Worm (Caenorhabditis elegans) whole organism, late embryonic: ENCODE data around the gene chd-3.

Source experiments
- C08G9.2 ChIP-seq: sonication (generic microtip); optimal IDR thresholded peaks from 2 replicates; lab custom pipeline; 2016; ENCODE audit warnings: mild to moderate bottlenecking, missing genetic modification characterization, moderate library complexity, missing compliant biosample characterization
- F13H6.1 ChIP-seq: sonication (generic microtip); optimal IDR thresholded peaks from 2 replicates; lab custom pipeline; 2016; ENCODE audit warnings: missing genetic modification characterization, missing compliant biosample characterization
- K02D7.2 ChIP-seq: sonication (generic microtip); optimal IDR thresholded peaks from 2 replicates; lab custom pipeline; 2017; ENCODE audit warnings: mild to moderate bottlenecking, missing genetic modification characterization, missing compliant biosample characterization
- T23F11.4 ChIP-seq: fragments of 200-800 bp; sonication (Bioruptor generic); optimal IDR thresholded peaks from 2 replicates; lab custom pipeline; 2018; ENCODE audit warnings: mild to moderate bottlenecking, missing genetic modification characterization, missing compliant biosample characterization
- ahr-1 ChIP-seq: sonication (generic microtip); optimal IDR thresholded peaks from 2 replicates; lab custom pipeline; 2016; ENCODE audit warnings: missing genetic modification characterization, missing compliant biosample characterization
- ceh-22 ChIP-seq: sonication (generic microtip); optimal IDR thresholded peaks from 2 replicates; lab custom pipeline; 2017; ENCODE audit warnings: missing biosample characterization, missing genetic modification characterization
- ceh-31 ChIP-seq: sonication (generic microtip); optimal IDR thresholded peaks from 2 replicates; lab custom pipeline; 2016; ENCODE audit warnings: missing genetic modification characterization, missing compliant biosample characterization
- ceh-34 ChIP-seq: sonication (generic microtip); optimal IDR thresholded peaks from 2 replicates; lab custom pipeline; 2016; ENCODE audit warnings: mild to moderate bottlenecking, missing genetic modification characterization, missing compliant biosample characterization
- ceh-45 ChIP-seq: fragments of 200-800 bp; sonication (Bioruptor generic); IDR thresholded peaks from 2 replicates; pipeline ENCODE4 v1.3.6; 2022; ENCODE audit warnings: missing genetic modification reagents, missing genetic modification characterization, missing compliant biosample characterization
- ceh-48 ChIP-seq: sonication (generic microtip); optimal IDR thresholded peaks from 2 replicates; lab custom pipeline; 2016; ENCODE audit warnings: missing genetic modification characterization, inconsistent platforms, missing compliant biosample characterization
- ceh-6 ChIP-seq: fragments of 200-800 bp; sonication (Bioruptor generic); optimal IDR thresholded peaks from 2 replicates; lab custom pipeline; 2018; ENCODE audit warnings: mild to moderate bottlenecking, missing genetic modification characterization, missing compliant biosample characterization
- elt-2 ChIP-seq: sonication (generic microtip); optimal IDR thresholded peaks from 2 replicates; lab custom pipeline; 2016; ENCODE audit warnings: missing genetic modification reagents, missing genetic modification characterization, missing compliant biosample characterization
- fkh-6 ChIP-seq: sonication (generic microtip); optimal IDR thresholded peaks from 2 replicates; lab custom pipeline; 2016; ENCODE audit warnings: missing genetic modification characterization, missing compliant biosample characterization
- gmeb-2 ChIP-seq: sonication (generic microtip); optimal IDR thresholded peaks from 2 replicates; lab custom pipeline; 2016; ENCODE audit warnings: missing genetic modification characterization, inconsistent platforms, missing compliant biosample characterization
- hlh-15 ChIP-seq: sonication (generic microtip); optimal IDR thresholded peaks from 2 replicates; lab custom pipeline; 2016; ENCODE audit warnings: missing genetic modification characterization, missing compliant biosample characterization
- hlh-30 ChIP-seq: sonication (generic microtip); optimal IDR thresholded peaks from 2 replicates; lab custom pipeline; 2017; ENCODE audit warnings: antibody characterized with exemption, missing genetic modification characterization, missing compliant biosample characterization; ENCODE audit not compliant: insufficient read depth
- lim-6 ChIP-seq: sonication (generic microtip); optimal IDR thresholded peaks from 2 replicates; lab custom pipeline; 2016; ENCODE audit warnings: missing genetic modification characterization, missing compliant biosample characterization
- madf-2 ChIP-seq: sonication (generic microtip); optimal IDR thresholded peaks from 2 replicates; lab custom pipeline; 2017; ENCODE audit warnings: missing genetic modification characterization, missing compliant biosample characterization
- nhr-11 ChIP-seq: fragments of 150-350 bp; optimal IDR thresholded peaks from 2 replicates; lab custom pipeline; 2014; ENCODE audit warnings: missing biosample characterization, missing genetic modification characterization
- nhr-232 ChIP-seq: sonication (generic microtip); optimal IDR thresholded peaks from 2 replicates; lab custom pipeline; 2016; ENCODE audit warnings: missing genetic modification characterization, missing compliant biosample characterization
- odd-2 ChIP-seq: sonication (generic microtip); optimal IDR thresholded peaks from 2 replicates; lab custom pipeline; 2017; ENCODE audit warnings: antibody characterized with exemption, mild to moderate bottlenecking, missing genetic modification characterization, missing compliant biosample characterization
- pax-1 ChIP-seq: fragments of 150-350 bp; optimal IDR thresholded peaks from 2 replicates; lab custom pipeline; 2014; ENCODE audit warnings: missing biosample characterization, missing genetic modification characterization
- pha-4 ChIP-seq: fragments of 150-350 bp; optimal IDR thresholded peaks from 2 replicates; lab custom pipeline; 2018; ENCODE audit warnings: missing biosample characterization, missing genetic modification reagents, missing genetic modification characterization
- pqm-1 ChIP-seq: sonication (generic microtip); optimal IDR thresholded peaks from 2 replicates; lab custom pipeline; 2016; ENCODE audit warnings: missing genetic modification characterization, missing compliant biosample characterization
- sox-2 ChIP-seq: fragments of 200-800 bp; sonication (Bioruptor generic); IDR thresholded peaks from 2 replicates; pipeline ENCODE4 v1.3.6; 2022; ENCODE audit warnings: missing genetic modification reagents, missing genetic modification characterization, missing compliant biosample characterization
- sox-4 ChIP-seq: sonication (generic microtip); optimal IDR thresholded peaks from 2 replicates; lab custom pipeline; 2017; ENCODE audit warnings: mild to moderate bottlenecking, missing genetic modification characterization, inconsistent platforms, missing compliant biosample characterization
- tbx-2 ChIP-seq: sonication (generic microtip); optimal IDR thresholded peaks from 2 replicates; lab custom pipeline; 2016; ENCODE audit warnings: missing genetic modification characterization, missing compliant biosample characterization
- ttx-3 ChIP-seq: sonication (generic microtip); optimal IDR thresholded peaks from 2 replicates; lab custom pipeline; 2016; ENCODE audit warnings: missing genetic modification reagents, missing genetic modification characterization, missing compliant biosample characterization
- unc-3 ChIP-seq, 2 experiments: fragments of 200-800 bp in 1 of 2; sonication (Bioruptor generic) in 1 of 2; sonication (generic microtip) in 1 of 2; conservative IDR thresholded peaks in 1 of 2; optimal IDR thresholded peaks in 1 of 2; 2 replicates each; pipeline versions ENCODE4 v1.3.6 to Lab custom; 2016 to 2022; ENCODE audit warnings: missing compliant biosample characterization in 2 of 2, missing genetic modification characterization in 2 of 2, missing genetic modification reagents in 1 of 2
- unc-86 ChIP-seq: sonication (generic microtip); optimal IDR thresholded peaks from 2 replicates; lab custom pipeline; 2016; ENCODE audit warnings: missing genetic modification characterization, missing compliant biosample characterization
- zip-5 ChIP-seq: sonication (generic microtip); optimal IDR thresholded peaks from 2 replicates; lab custom pipeline; 2016; ENCODE audit warnings: missing genetic modification characterization, missing compliant biosample characterization
- ztf-16 ChIP-seq: sonication (generic microtip); optimal IDR thresholded peaks from 2 replicates; lab custom pipeline; 2017; ENCODE audit warnings: missing genetic modification characterization, missing compliant biosample characterization

Gene chd-3

ce11 chrX:12862509-12862908 is 10.1 kb upstream of the chd-3 start, which contains the start of gene T14G8.6:
Gene T14G8.6, minus strand, starts transcription at chrX:12862846.
- TF ChIP-seq gmeb-2 (tag; lab: Kevin White, UChicago) (no peak), ttx-3 (tag; lab: Kevin White, UChicago) (no peak), tbx-2 (no peak), lim-6 (tag; lab: Kevin White, UChicago) (no peak), hlh-15 (tag; lab: Kevin White, UChicago) (no peak), unc-3 (GFP tag; conservative IDR thresholded peaks at IDR 0.05; lab: Robert Waterston, UW) (no peak), unc-3 (tag; optimal IDR thresholded peaks at IDR 0.05; lab: Kevin White, UChicago) (no peak)

ce11 chrX:12860711-12861287 is 8.4 kb upstream of the chd-3 start, which contains the start of gene T14G8.3:
Gene T14G8.3, plus strand, starts transcription at chrX:12861237.
- peak; percentile 44 for TF ChIP-seq elt-2 (tag; lab: Kevin White, UChicago)
- TF ChIP-seq ceh-45 (GFP tag; lab: Robert Waterston, UW) = no peak

ce11 chrX:12857701-12858100 is 5.3 kb upstream of the chd-3 start, which contains the start of gene T14G8.2:
Gene T14G8.2, plus strand, starts transcription at chrX:12858001.
- no peak for TF ChIP-seq pha-4 (tag; lab: Kevin White, UChicago)
- TF ChIP-seq sox-2 = no peak
- TF ChIP-seq K02D7.2 (tag; lab: Kevin White, UChicago) = no peak
- no peak for TF ChIP-seq T23F11.4 (GFP tag; lab: Kevin White, UChicago)
- TF ChIP-seq ceh-48 (tag; lab: Kevin White, UChicago) = no peak

ce11 chrX:12854680-12855079 is 2.3 kb upstream of the chd-3 start:
- TF ChIP-seq ceh-22 (no peak), C08G9.2 (tag; lab: Kevin White, UChicago) (no peak), ahr-1 (tag; lab: Kevin White, UChicago) (no peak), odd-2 (no peak), nhr-232 (tag; lab: Kevin White, UChicago) (no peak), ceh-48 (tag; lab: Kevin White, UChicago) (no peak), madf-2 (tag; lab: Kevin White, UChicago) (no peak), ceh-31 (tag; lab: Kevin White, UChicago) (no peak), sox-4 (no peak), tbx-2 (no peak), F13H6.1 (tag; lab: Kevin White, UChicago) (no peak), fkh-6 (no peak), pqm-1 (tag; lab: Kevin White, UChicago) (no peak), pax-1 (tag; lab: Kevin White, UChicago) (no peak), zip-5 (no peak)
- TF ChIP-seq, all 69 proteins: peak for 0

ce11 chrX:12854135-12854534 is 1.7 kb upstream of the chd-3 start:
- no peak for TF ChIP-seq ceh-45 (GFP tag; lab: Robert Waterston, UW)
- TF ChIP-seq ceh-34 = no peak
- TF ChIP-seq hlh-30 = no peak
- TF ChIP-seq ceh-48 (tag; lab: Kevin White, UChicago) = peak; percentile 5

ce11 chrX:12853079-12853478 is 678 bp upstream of the chd-3 start:
- TF ChIP-seq ceh-6 (GFP tag; lab: Kevin White, UChicago) (no peak), ztf-16 (tag; lab: Kevin White, UChicago) (no peak), tbx-2 (peak; percentile 25), nhr-11 (tag; lab: Kevin White, UChicago) (no peak), unc-86 (tag; lab: Kevin White, UChicago) (no peak)
